Worm (Caenorhabditis elegans) whole organism, L2 larva: ENCODE measurements around the gene F58E6.13.

Source experiments
- C34F6.9 ChIP-seq: fragments of 150-350 bp; optimal IDR thresholded peaks from 2 replicates; lab custom pipeline; 2014; ENCODE audit warnings: missing biosample characterization, missing genetic modification characterization
- R02D3.7 ChIP-seq: fragments of 150-350 bp; optimal IDR thresholded peaks from 2 replicates; lab custom pipeline; 2014; ENCODE audit warnings: missing biosample characterization, missing genetic modification characterization
- Y55F3AM.14 ChIP-seq: fragments of 200-800 bp; sonication (Bioruptor generic); optimal IDR thresholded peaks from 2 replicates; lab custom pipeline; 2018; ENCODE audit warnings: mild to moderate bottlenecking, missing genetic modification characterization, missing compliant biosample characterization
- ZK546.5 ChIP-seq: sonication (generic microtip); optimal IDR thresholded peaks from 2 replicates; lab custom pipeline; 2017; ENCODE audit warnings: missing biosample characterization, missing genetic modification characterization
- aly-2 ChIP-seq: fragments of 150-350 bp; optimal IDR thresholded peaks from 2 replicates; lab custom pipeline; 2014; ENCODE audit warnings: missing biosample characterization, missing genetic modification characterization
- ama-1 ChIP-seq: fragments of 150-350 bp; optimal IDR thresholded peaks from 2 replicates; lab custom pipeline; 2018; ENCODE audit warnings: inconsistent platforms
- blmp-1 ChIP-seq: sonication (generic microtip); optimal IDR thresholded peaks from 2 replicates; lab custom pipeline; 2017; ENCODE audit warnings: missing genetic modification characterization, mild to moderate bottlenecking, missing compliant biosample characterization, antibody characterized with exemption, moderate library complexity; ENCODE audit not compliant: insufficient read depth
- ceh-16 ChIP-seq: fragments of 150-350 bp; optimal IDR thresholded peaks from 2 replicates; lab custom pipeline; 2014; ENCODE audit warnings: missing biosample characterization, missing genetic modification characterization
- ceh-82 ChIP-seq: fragments of 150-350 bp; optimal IDR thresholded peaks from 2 replicates; lab custom pipeline; 2014; ENCODE audit warnings: missing biosample characterization, missing genetic modification characterization
- dmd-4 ChIP-seq: sonication (generic microtip); optimal IDR thresholded peaks from 2 replicates; lab custom pipeline; 2017; ENCODE audit warnings: missing biosample characterization, missing genetic modification characterization
- egl-27 ChIP-seq: sonication (generic microtip); optimal IDR thresholded peaks from 3 replicates; lab custom pipeline; 2017; ENCODE audit warnings: missing biosample characterization, missing genetic modification reagents, missing genetic modification characterization
- elt-1 ChIP-seq: fragments of 150-350 bp; optimal IDR thresholded peaks from 2 replicates; lab custom pipeline; 2014; ENCODE audit warnings: missing biosample characterization, missing genetic modification characterization
- elt-3 ChIP-seq: sonication (generic microtip); optimal IDR thresholded peaks from 2 replicates; lab custom pipeline; 2017; ENCODE audit warnings: missing biosample characterization, missing genetic modification characterization
- fos-1 ChIP-seq: fragments of 150-350 bp; optimal IDR thresholded peaks from 2 replicates; lab custom pipeline; 2014; ENCODE audit warnings: missing biosample characterization, missing genetic modification characterization
- gmeb-1 ChIP-seq: fragments of 150-350 bp; optimal IDR thresholded peaks from 2 replicates; lab custom pipeline; 2014; ENCODE audit warnings: missing biosample characterization, missing genetic modification characterization
- lin-11 ChIP-seq: fragments of 150-350 bp; sonication (generic microtip); optimal IDR thresholded peaks from 2 replicates; lab custom pipeline; 2014; ENCODE audit warnings: missing biosample characterization, missing genetic modification characterization, inconsistent platforms, mixed read lengths
- lin-13 ChIP-seq: fragments of 150-350 bp; optimal IDR thresholded peaks from 2 replicates; lab custom pipeline; 2014; ENCODE audit warnings: missing biosample characterization, missing genetic modification reagents, missing genetic modification characterization
- lsy-2 ChIP-seq, 2 experiments: fragments of 150-350 bp in 1 of 2; sonication (generic microtip) in 1 of 2; optimal IDR thresholded peaks; 2 replicates each; lab custom pipeline; 2014 to 2017; ENCODE audit warnings: missing biosample characterization in 2 of 2, missing genetic modification characterization in 2 of 2
- mab-5 ChIP-seq: fragments of 150-350 bp; optimal IDR thresholded peaks from 2 replicates; lab custom pipeline; 2014; ENCODE audit warnings: missing biosample characterization, missing genetic modification characterization
- mdl-1 ChIP-seq, 2 experiments: fragments of 150-350 bp in 1 of 2; sonication (generic microtip) in 1 of 2; optimal IDR thresholded peaks; 2 replicates each; lab custom pipeline; 2017; ENCODE audit warnings: missing biosample characterization in 2 of 2, missing genetic modification characterization in 2 of 2
- nhr-10 ChIP-seq: sonication (generic microtip); optimal IDR thresholded peaks from 2 replicates; lab custom pipeline; 2017; ENCODE audit warnings: missing biosample characterization, missing genetic modification characterization
- nhr-11 ChIP-seq: fragments of 150-350 bp; optimal IDR thresholded peaks from 2 replicates; lab custom pipeline; 2014; ENCODE audit warnings: missing biosample characterization, missing genetic modification characterization
- nhr-12 ChIP-seq: fragments of 150-350 bp; optimal IDR thresholded peaks from 2 replicates; lab custom pipeline; 2014; ENCODE audit warnings: missing biosample characterization, missing genetic modification characterization
- nhr-129 ChIP-seq: fragments of 150-350 bp; optimal IDR thresholded peaks from 2 replicates; lab custom pipeline; 2014; ENCODE audit warnings: missing biosample characterization, missing genetic modification characterization
- nhr-21 ChIP-seq: fragments of 150-350 bp; optimal IDR thresholded peaks from 2 replicates; lab custom pipeline; 2014; ENCODE audit warnings: missing biosample characterization, missing genetic modification characterization
- nhr-23 ChIP-seq: fragments of 150-350 bp; optimal IDR thresholded peaks from 2 replicates; lab custom pipeline; 2014; ENCODE audit warnings: missing biosample characterization, missing genetic modification reagents, missing genetic modification characterization
- nhr-237 ChIP-seq: fragments of 150-350 bp; optimal IDR thresholded peaks from 2 replicates; lab custom pipeline; 2014; ENCODE audit warnings: missing biosample characterization, missing genetic modification characterization
- nhr-25 ChIP-seq: fragments of 150-350 bp; sonication (generic microtip); optimal IDR thresholded peaks from 3 replicates; lab custom pipeline; 2014; ENCODE audit warnings: missing biosample characterization, missing genetic modification characterization
- nhr-6 ChIP-seq: fragments of 150-350 bp; optimal IDR thresholded peaks from 2 replicates; lab custom pipeline; 2014; ENCODE audit warnings: missing biosample characterization, missing genetic modification characterization
- peb-1 ChIP-seq: fragments of 150-350 bp; optimal IDR thresholded peaks from 2 replicates; lab custom pipeline; 2014; ENCODE audit warnings: missing biosample characterization, missing genetic modification characterization
- skn-1 ChIP-seq: sonication (generic microtip); optimal IDR thresholded peaks from 2 replicates; lab custom pipeline; 2017; ENCODE audit warnings: missing biosample characterization, missing genetic modification characterization
- sma-3 ChIP-seq: sonication (generic microtip); optimal IDR thresholded peaks from 2 replicates; lab custom pipeline; 2016; ENCODE audit warnings: missing genetic modification reagents, missing genetic modification characterization, missing compliant biosample characterization
- snpc-4 ChIP-seq: fragments of 150-350 bp; optimal IDR thresholded peaks from 2 replicates; lab custom pipeline; 2014; ENCODE audit warnings: missing biosample characterization, missing genetic modification characterization
- unc-39 ChIP-seq: fragments of 150-350 bp; optimal IDR thresholded peaks from 2 replicates; lab custom pipeline; 2014; ENCODE audit warnings: missing biosample characterization, missing genetic modification characterization
- unc-55 ChIP-seq: fragments of 150-350 bp; sonication (generic microtip); optimal IDR thresholded peaks from 3 replicates; lab custom pipeline; 2014; ENCODE audit warnings: missing biosample characterization, missing genetic modification reagents, missing genetic modification characterization
- zag-1 ChIP-seq: fragments of 150-350 bp; optimal IDR thresholded peaks from 2 replicates; lab custom pipeline; 2014; ENCODE audit warnings: missing biosample characterization, missing genetic modification characterization
- ztf-1 ChIP-seq: fragments of 200-800 bp; sonication (Bioruptor generic); conservative IDR thresholded peaks from 2 replicates; pipeline ENCODE4 v1.3.6; 2022; ENCODE audit warnings: missing genetic modification characterization, missing compliant biosample characterization
- ztf-11 ChIP-seq: sonication (generic microtip); optimal IDR thresholded peaks from 2 replicates; lab custom pipeline; 2017; ENCODE audit warnings: missing biosample characterization, missing genetic modification characterization
- ztf-4 ChIP-seq: fragments of 150-350 bp; optimal IDR thresholded peaks from 2 replicates; lab custom pipeline; 2014; ENCODE audit warnings: missing biosample characterization, missing genetic modification characterization

The F58E6.13 gene

DNA sequence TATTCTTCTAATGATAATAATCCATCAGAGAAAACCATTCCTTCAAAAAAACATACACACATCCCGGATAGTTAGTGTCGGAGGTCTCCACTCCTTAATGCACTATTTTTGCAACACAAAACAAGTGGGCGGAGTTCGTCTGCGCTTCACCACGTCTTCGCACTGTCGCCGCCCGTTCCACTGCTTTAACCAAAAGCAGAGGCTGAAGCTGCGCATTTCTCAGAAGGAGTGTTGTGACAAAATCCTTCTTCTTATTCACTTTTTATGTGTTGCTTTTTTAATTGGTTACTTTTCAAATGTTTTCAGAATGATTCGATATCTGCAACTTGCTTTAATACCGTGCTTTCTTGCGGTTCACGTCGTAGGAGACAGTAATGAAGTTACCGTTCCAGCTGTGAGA, at the start of gene F58E6.13:
Gene F58E6.13, plus strand, starts transcription at position 301 of the 400 bp plus-strand sequence.
- TF ChIP-seq ceh-16 (tag; lab: Kevin White, UChicago) (no peak), nhr-11 (tag; lab: Kevin White, UChicago) (no peak), blmp-1 (tag; lab: Kevin White, UChicago) (no peak), unc-55 (no peak), nhr-129 (tag; lab: Kevin White, UChicago) (no peak), egl-27 (tag; lab: Kevin White, UChicago) (no peak), lin-13 (GFP tag; lab: Kevin White, UChicago) (no peak), skn-1 (no peak), dmd-4 (tag; lab: Kevin White, UChicago) (no peak), nhr-12 (tag; lab: Kevin White, UChicago) (no peak), nhr-237 (no peak), ztf-11 (tag; lab: Kevin White, UChicago) (no peak), nhr-6 (tag; lab: Kevin White, UChicago) (no peak), ztf-1 (GFP tag; lab: Robert Waterston, UW) (no peak)

DNA sequence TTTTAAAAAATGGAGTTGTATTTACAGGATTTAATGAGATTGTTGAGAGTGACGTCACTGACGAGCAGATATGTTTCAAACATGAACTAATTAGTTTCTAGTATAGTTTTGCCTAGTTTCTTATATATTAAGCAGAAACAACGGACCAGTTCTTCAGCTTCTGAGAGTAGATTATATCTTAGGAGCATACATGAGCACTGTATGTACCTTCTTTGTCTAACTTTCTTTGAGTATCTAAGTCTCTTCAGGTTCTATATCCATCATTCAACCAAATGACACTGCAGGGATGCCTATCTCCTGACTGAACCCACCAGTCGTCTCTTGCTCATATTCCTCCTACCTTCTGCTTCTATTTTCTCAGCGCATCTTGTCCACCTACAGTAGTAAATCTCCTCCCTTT, 48.3 kb upstream of the F58E6.13 start, which contains the start of gene her-1:
Gene her-1, plus strand, starts transcription at position 301 of the 400 bp plus-strand sequence.
- TF ChIP-seq gmeb-1 (tag; lab: Kevin White, UChicago) (no peak), ama-1 (lab: Kevin White, UChicago) (no peak), zag-1 (tag; lab: Kevin White, UChicago) (no peak), nhr-129 (tag; lab: Kevin White, UChicago) (no peak), mab-5 (tag; lab: Kevin White, UChicago) (no peak), ZK546.5 (no peak), lin-11 (tag; lab: Kevin White, UChicago) (no peak), elt-3 (no peak), elt-1 (tag; lab: Kevin White, UChicago) (no peak)
- TF ChIP-seq, all 48 proteins: peak for 0

DNA sequence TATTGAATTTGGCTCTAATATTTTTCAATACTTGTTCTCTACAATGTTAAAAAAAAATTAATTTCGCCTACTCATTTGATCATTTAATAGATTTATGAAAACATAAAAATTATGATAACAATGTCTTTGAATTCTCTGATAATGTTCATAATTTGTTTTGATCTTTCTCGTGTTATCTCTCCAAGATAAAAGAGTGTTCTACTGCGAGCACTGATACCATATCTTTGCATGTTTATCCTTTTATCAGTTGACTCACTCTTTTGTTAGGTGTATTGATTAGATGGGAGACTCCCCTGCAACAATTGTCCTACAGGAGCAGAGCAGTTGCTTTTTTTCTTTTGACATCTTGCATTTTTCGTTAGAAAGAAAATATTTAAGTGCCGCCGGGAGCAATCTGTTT, 45.8 kb upstream of the F58E6.13 start:
- TF ChIP-seq C34F6.9 (no peak), mdl-1 (tag; optimal IDR thresholded peaks at IDR 0.05; lab: Kevin White, UChicago) (no peak), ama-1 (lab: Kevin White, UChicago) (no peak), nhr-129 (tag; lab: Kevin White, UChicago) (no peak), nhr-10 (no peak), Y55F3AM.14 (GFP tag; lab: Kevin White, UChicago) (no peak), nhr-21 (tag; lab: Kevin White, UChicago) (no peak), gmeb-1 (tag; lab: Kevin White, UChicago) (no peak), lin-11 (tag; lab: Kevin White, UChicago) (no peak)

DNA sequence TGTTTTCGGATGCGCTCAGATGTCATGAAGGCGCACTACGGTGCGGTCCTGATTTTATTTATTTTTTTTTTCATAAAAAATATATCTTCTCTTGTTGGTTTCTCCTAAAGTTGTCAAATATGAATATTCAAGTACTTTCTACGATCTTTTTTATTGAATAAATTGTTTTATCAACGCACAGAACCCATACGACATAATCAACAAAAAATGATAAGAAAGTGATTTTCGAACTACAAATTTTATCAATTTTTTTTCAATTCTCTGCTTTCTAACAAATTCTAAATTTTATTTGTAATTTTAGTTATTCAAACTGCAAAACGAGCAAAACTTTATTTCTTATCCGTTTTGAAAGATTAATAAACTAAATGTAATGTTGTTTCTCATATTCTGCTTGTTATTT, 43.2 kb upstream of the F58E6.13 start:
- TF ChIP-seq C34F6.9 (no peak), fos-1 (tag; lab: Kevin White, UChicago) (peak; percentile 50)

DNA sequence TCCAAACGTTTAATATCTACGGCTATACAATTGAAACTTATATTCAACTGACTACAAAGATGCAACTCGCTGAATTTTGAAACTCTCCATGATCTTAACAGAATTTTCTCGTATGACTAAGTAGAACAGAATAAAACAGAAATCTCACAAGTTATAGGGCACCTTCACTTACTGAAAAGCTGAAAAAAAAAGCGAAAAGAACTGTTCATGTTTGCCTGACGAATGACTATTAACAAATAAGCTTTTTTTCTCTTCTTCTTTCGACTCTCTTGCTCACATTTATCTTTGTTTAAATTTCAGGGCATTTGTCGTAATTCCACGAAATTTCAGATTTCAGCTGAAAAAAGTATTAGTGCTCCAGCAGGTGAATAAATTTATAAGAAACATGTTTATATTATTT, 42.3 kb upstream of the F58E6.13 start, which contains the start of gene xbx-6:
Gene xbx-6, plus strand, starts transcription at position 301 of the 400 bp plus-strand sequence.
- TF ChIP-seq snpc-4 (tag; lab: Kevin White, UChicago) = no peak
- no peak for TF ChIP-seq skn-1
- TF ChIP-seq unc-39 = no peak
- TF ChIP-seq nhr-129 (tag; lab: Kevin White, UChicago) = no peak
- TF ChIP-seq nhr-10 = no peak
- no peak for TF ChIP-seq sma-3 (GFP tag; lab: Kevin White, UChicago)
- no peak for TF ChIP-seq nhr-12 (tag; lab: Kevin White, UChicago)
- TF ChIP-seq elt-1 (tag; lab: Kevin White, UChicago) = no peak
- TF ChIP-seq lsy-2 (tag; optimal IDR thresholded peaks at IDR 0.05; lab: Kevin White, UChicago) = no peak

DNA sequence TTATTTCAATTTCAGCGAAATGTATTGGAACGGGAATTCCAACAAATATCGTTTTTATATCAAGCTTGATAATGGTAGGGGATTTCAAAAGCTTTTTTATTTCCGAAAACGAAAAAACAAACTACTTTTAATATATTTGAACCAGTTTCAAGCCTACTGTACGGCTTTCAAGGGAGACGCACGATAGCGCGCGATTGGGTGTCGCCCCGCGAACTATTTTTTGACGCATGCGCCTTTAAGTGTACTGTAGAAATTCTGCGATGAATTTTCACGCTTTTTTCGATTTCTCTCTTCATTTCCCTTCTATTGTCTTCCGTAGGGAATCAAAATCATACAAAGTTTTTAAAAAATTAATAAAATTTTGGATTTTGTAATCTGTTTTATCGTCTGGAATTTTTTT, 41.5 kb upstream of the F58E6.13 start:
- TF ChIP-seq ztf-4 (tag; lab: Kevin White, UChicago) (no peak), nhr-25 (tag; lab: Kevin White, UChicago) (no peak), aly-2 (tag; lab: Kevin White, UChicago) (no peak), gmeb-1 (tag; lab: Kevin White, UChicago) (no peak), nhr-129 (tag; lab: Kevin White, UChicago) (no peak), nhr-6 (tag; lab: Kevin White, UChicago) (no peak), ZK546.5 (no peak), ama-1 (lab: Kevin White, UChicago) (no peak), ceh-82 (tag; lab: Kevin White, UChicago) (no peak), snpc-4 (tag; lab: Kevin White, UChicago) (no peak), nhr-21 (tag; lab: Kevin White, UChicago) (no peak), nhr-23 (tag; lab: Kevin White, UChicago) (no peak), mdl-1 (tag; optimal IDR thresholded peaks at IDR 0.05; lab: Kevin White, UChicago) (no peak), zag-1 (tag; lab: Kevin White, UChicago) (no peak), peb-1 (no peak), ztf-11 (tag; lab: Kevin White, UChicago) (no peak), R02D3.7 (tag; lab: Kevin White, UChicago) (no peak), skn-1 (no peak), lin-11 (tag; lab: Kevin White, UChicago) (no peak), fos-1 (tag; lab: Kevin White, UChicago) (no peak)
